Worm (Caenorhabditis elegans): ENCODE measurements around the gene hlh-17.
"Not testable (repeated sequence)": the region's sequence is repeated elsewhere in the genome, so short reads cannot be mapped to it uniquely, and the experiment has no call there.

Gene hlh-17

DNA sequence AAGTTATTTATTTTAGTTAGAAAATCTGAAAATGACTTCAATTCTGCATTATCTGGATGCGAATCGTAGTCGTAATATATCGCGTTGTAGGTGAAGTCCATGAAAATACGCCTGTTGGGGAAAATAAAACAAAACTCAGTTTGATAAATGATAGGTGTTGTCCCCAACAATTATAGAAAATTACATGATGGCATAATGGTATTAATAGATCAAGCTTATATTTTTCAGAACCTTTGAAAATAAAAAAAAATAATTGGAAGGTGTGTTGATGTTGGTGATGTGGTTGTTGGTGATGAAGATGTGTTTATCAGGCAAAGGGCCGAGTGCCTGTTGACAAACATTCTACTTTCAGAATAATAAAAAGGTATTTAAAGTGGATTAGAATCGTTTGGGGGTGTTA, 16.0 kb upstream of the hlh-17 start, which contains the start of gene srw-61:
Gene srw-61, minus strand, starts transcription at position 101 of the 400 bp plus-strand sequence.
- TF ChIP-seq F10E7.11 (tag; optimal IDR thresholded peaks at IDR 0.05) (no peak), zim-3 (tag; optimal IDR thresholded peaks at IDR 0.05) (no peak), C06A6.2 (GFP tag; conservative IDR thresholded peaks at IDR 0.05) (no peak), Y67H2A.10 (GFP tag; conservative IDR thresholded peaks at IDR 0.05) (no peak), Y56A3A.18 (GFP tag; IDR thresholded peaks at IDR 0.05) (no peak), madf-3 (GFP tag; IDR thresholded peaks at IDR 0.05) (no peak), madf-8 (GFP tag; conservative IDR thresholded peaks at IDR 0.05) (no peak), bed-2 (GFP tag; IDR thresholded peaks at IDR 0.05) (no peak), ztf-28 (GFP tag; IDR thresholded peaks at IDR 0.05) (no peak), madf-10 (tag; optimal IDR thresholded peaks at IDR 0.05) (no peak), zfh-2 (GFP tag; conservative IDR thresholded peaks at IDR 0.05) (no peak), snpc-4 (GFP tag; optimal IDR thresholded peaks at IDR 0.05) (no peak), snpc-4 (tag; optimal IDR thresholded peaks at IDR 0.05) (no peak), ama-1 (optimal IDR thresholded peaks at IDR 0.05) (no peak), ama-1 (GFP tag; optimal IDR thresholded peaks at IDR 0.05) (no peak), mcd-1 (GFP tag; IDR thresholded peaks at IDR 0.05) (no peak), lin-54 (GFP tag; optimal IDR thresholded peaks at IDR 0.05) (no peak), dox-1 (GFP tag; IDR thresholded peaks at IDR 0.05) (no peak)

DNA sequence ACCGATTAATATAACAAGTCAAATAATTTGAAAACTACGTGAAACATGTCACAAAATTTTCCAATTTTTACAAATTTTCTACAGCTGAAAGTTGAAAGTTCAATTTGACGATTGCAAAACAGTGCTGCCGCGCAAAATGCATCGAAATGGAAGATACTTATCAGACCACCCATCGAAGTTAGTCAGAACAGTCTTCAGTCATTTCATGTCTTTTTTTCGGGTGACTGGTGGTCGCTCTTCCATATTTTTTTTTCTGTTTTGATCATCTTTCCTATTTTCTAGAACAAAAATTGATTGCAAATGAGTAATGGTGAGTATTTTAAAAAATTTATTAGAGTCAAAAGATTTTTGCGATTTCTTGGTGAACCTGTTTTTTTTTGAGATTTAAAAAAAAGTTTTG, 7.4 kb upstream of the hlh-17 start, which contains the start of gene F38C2.1:
Gene F38C2.1, plus strand, starts transcription at position 301 of the 400 bp plus-strand sequence.
- TF ChIP-seq T07F8.4 (tag; optimal IDR thresholded peaks at IDR 0.05) (no peak), ztf-6 (GFP tag; IDR thresholded peaks at IDR 0.05) (no peak), K12H6.12 (tag; optimal IDR thresholded peaks at IDR 0.05) (no peak), lin-26 (GFP tag; IDR thresholded peaks at IDR 0.05) (no peak), ztf-25 (GFP tag; IDR thresholded peaks at IDR 0.05) (no peak), cebp-2 (GFP tag; IDR thresholded peaks at IDR 0.05) (no peak), K11D2.4 (GFP tag; IDR thresholded peaks at IDR 0.05) (no peak), attf-5 (GFP tag; optimal IDR thresholded peaks at IDR 0.05) (no peak), mes-4 (tag; optimal IDR thresholded peaks at IDR 0.05) (no peak), ama-1 (optimal IDR thresholded peaks at IDR 0.05) (no peak), ama-1 (GFP tag; optimal IDR thresholded peaks at IDR 0.05) (no peak), sea-2 (GFP tag; IDR thresholded peaks at IDR 0.05) (no peak), F57A8.1 (GFP tag; optimal IDR thresholded peaks at IDR 0.05) (no peak), Y56A3A.18 (GFP tag; IDR thresholded peaks at IDR 0.05) (no peak), ceh-27 (GFP tag; optimal IDR thresholded peaks at IDR 0.05) (no peak)

DNA sequence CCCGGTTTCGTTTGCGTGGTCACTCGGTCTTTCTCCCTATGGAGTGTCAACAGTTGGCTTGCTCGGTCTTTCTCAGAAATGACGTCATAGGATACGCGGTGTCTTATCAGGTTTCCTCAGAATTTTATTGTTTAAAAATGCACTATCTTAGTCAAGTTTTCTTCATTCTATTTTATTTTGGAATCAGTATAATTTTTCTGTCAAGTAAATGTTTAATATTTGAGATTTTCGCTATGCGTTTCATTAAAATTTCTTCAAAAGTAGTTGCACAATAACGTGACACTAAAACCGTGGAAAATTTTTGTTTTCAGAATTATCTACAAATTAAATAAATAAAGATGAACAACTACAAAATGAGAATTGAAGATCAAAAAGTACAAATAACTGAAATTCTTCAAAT, 2.8 kb downstream of the hlh-17 start, which contains the start of gene hlh-31:
Gene hlh-31, plus strand, starts transcription at position 301 of the 400 bp plus-strand sequence.
- TF ChIP-seq Y56A3A.18 (GFP tag; IDR thresholded peaks at IDR 0.05): no peak
- TF ChIP-seq die-1 (tag; optimal IDR thresholded peaks at IDR 0.05): no peak
- TF ChIP-seq hmg-1.2 (GFP tag; IDR thresholded peaks at IDR 0.05): no peak
- no peak for TF ChIP-seq aptf-2 (GFP tag; conservative IDR thresholded peaks at IDR 0.05)
- no peak for TF ChIP-seq xnd-1 (tag; optimal IDR thresholded peaks at IDR 0.05)
- TF ChIP-seq tlf-1 (GFP tag; optimal IDR thresholded peaks at IDR 0.05): no peak
- no peak for TF ChIP-seq nhr-120 (GFP tag; IDR thresholded peaks at IDR 0.05)

DNA sequence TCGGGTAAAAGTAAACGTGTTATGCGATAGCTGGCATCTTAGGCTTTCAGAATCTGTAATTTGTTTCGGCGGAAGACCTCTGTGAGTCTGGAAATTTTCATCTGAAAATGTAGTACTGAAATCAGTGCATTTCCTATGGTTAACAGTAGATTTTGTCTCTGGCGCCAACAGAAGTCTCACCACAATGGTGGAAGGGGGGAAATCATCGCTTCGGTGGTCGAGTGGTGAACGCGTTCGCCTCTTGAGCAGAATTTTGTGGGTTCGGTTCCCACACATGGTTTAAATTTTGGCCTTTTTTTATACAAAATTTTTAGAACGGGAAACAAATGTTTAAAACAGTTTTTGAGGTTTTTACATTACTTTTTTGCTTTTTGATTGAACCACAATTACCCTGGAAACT, 5.7 kb downstream of the hlh-17 start:
- TF ChIP-seq rpc-1 (optimal IDR thresholded peaks at IDR 0.05); snpc-4 (GFP tag; optimal IDR thresholded peaks at IDR 0.05): not testable (repeated sequence)
- TF ChIP-seq rpc-1 (tag; optimal IDR thresholded peaks at IDR 0.05): peak; percentile 51
- TF ChIP-seq tbp1 (GFP tag; optimal IDR thresholded peaks at IDR 0.05): peak; percentile 79
- TF ChIP-seq snpc-4 (tag; optimal IDR thresholded peaks at IDR 0.05): peak in 1 of 4 experiments; percentile 86
- TF ChIP-seq attf-6 (GFP tag; IDR thresholded peaks at IDR 0.05): peak; percentile 95
- peak; percentile 46; the same call in 1 of the 2 replicates for TF ChIP-seq hmg-1.2 (GFP tag; IDR thresholded peaks at IDR 0.05)
- peak; percentile 55 for TF ChIP-seq B0261.1 (tag; optimal IDR thresholded peaks at IDR 0.05)

All from whole organism, young adult.